Fruit fly (Drosophila melanogaster) whole organism, embryonic: ENCODE data around the gene Tsr1.

Experiments
- Atf-2 ChIP-seq: fragments of 200-800 bp; sonication (Bioruptor generic); optimal IDR thresholded peaks from 2 replicates; lab custom pipeline; 2016; ENCODE audit warnings: missing biosample characterization, missing genetic modification characterization
- CG10431 ChIP-seq: fragments of 200-800 bp; sonication (Bioruptor generic); optimal IDR thresholded peaks from 3 replicates; lab custom pipeline; 2018; ENCODE audit warnings: missing biosample characterization, mild to moderate bottlenecking, missing genetic modification characterization
- CG12299 ChIP-seq: fragments of 200-800 bp; sonication (Bioruptor generic); optimal IDR thresholded peaks from 2 replicates; lab custom pipeline; 2018; ENCODE audit warnings: missing biosample characterization, mild to moderate bottlenecking, missing genetic modification characterization
- CG12391 ChIP-seq: fragments of 200-800 bp; sonication (Bioruptor generic); optimal IDR thresholded peaks from 3 replicates; lab custom pipeline; 2018; ENCODE audit warnings: missing biosample characterization, mild to moderate bottlenecking, missing genetic modification characterization, moderate library complexity
- CG14014 ChIP-seq: fragments of 200-800 bp; sonication (Bioruptor generic); IDR thresholded peaks from 2 replicates; pipeline ENCODE4 v1.3.6; 2022; ENCODE audit warnings: missing biosample characterization, missing genetic modification characterization
- CG15514 ChIP-seq: fragments of 200-800 bp; sonication (Bioruptor generic); optimal IDR thresholded peaks from 3 replicates; lab custom pipeline; 2017; ENCODE audit warnings: missing biosample characterization, missing genetic modification characterization, mild to moderate bottlenecking, moderate library complexity, missing genetic modification reagents
- CG1647 ChIP-seq: fragments of 200-800 bp; sonication (Bioruptor generic); optimal IDR thresholded peaks from 3 replicates; lab custom pipeline; 2016; ENCODE audit warnings: missing biosample characterization, missing genetic modification characterization
- CG16813 ChIP-seq: fragments of 200-800 bp; sonication (Bioruptor generic); IDR thresholded peaks from 3 replicates; pipeline ENCODE4 v1.3.6; 2022; ENCODE audit warnings: missing biosample characterization, missing genetic modification characterization; ENCODE audit not compliant: partially characterized antibody
- CG17612 ChIP-seq: fragments of 200-800 bp; sonication (Bioruptor generic); IDR thresholded peaks from 2 replicates; pipeline ENCODE4 v1.3.6; 2022; ENCODE audit warnings: missing biosample characterization, missing genetic modification characterization
- CG1832 ChIP-seq: fragments of 200-800 bp; sonication (Bioruptor generic); optimal IDR thresholded peaks from 2 replicates; lab custom pipeline; 2017; ENCODE audit warnings: missing biosample characterization, mild to moderate bottlenecking, missing genetic modification characterization, inconsistent platforms
- CG18764 ChIP-seq: fragments of 200-800 bp; sonication (Bioruptor generic); optimal IDR thresholded peaks from 3 replicates; lab custom pipeline; 2016; ENCODE audit warnings: missing biosample characterization, missing genetic modification characterization
- CG2875 ChIP-seq: fragments of 200-800 bp; sonication (Bioruptor generic); optimal IDR thresholded peaks from 2 replicates; lab custom pipeline; 2017; ENCODE audit warnings: missing biosample characterization, mild to moderate bottlenecking, missing genetic modification characterization, missing genetic modification reagents
- CG3163 ChIP-seq: fragments of 200-800 bp; sonication (Bioruptor generic); optimal IDR thresholded peaks from 3 replicates; lab custom pipeline; 2016; ENCODE audit warnings: missing biosample characterization, missing genetic modification characterization
- CG33557 ChIP-seq: fragments of 200-800 bp; sonication (Bioruptor generic); optimal IDR thresholded peaks from 2 replicates; lab custom pipeline; 2019; ENCODE audit warnings: missing biosample characterization, mild to moderate bottlenecking, missing genetic modification characterization, moderate library complexity
- CG3726 ChIP-seq: fragments of 200-800 bp; sonication (Bioruptor generic); IDR thresholded peaks from 3 replicates; pipeline ENCODE4, ENCODE4 v1.3.6; 2022; ENCODE audit warnings: missing biosample characterization, missing genetic modification characterization
- CG4360 ChIP-seq: fragments of 200-800 bp; sonication (Bioruptor generic); IDR thresholded peaks from 2 replicates; pipeline ENCODE4 v1.3.6; 2022; ENCODE audit warnings: missing biosample characterization, missing genetic modification characterization
- CG4854 ChIP-seq: fragments of 200-800 bp; sonication (Bioruptor generic); optimal IDR thresholded peaks from 2 replicates; lab custom pipeline; 2016; ENCODE audit warnings: missing biosample characterization, missing genetic modification characterization, inconsistent platforms
- CG7963 ChIP-seq: fragments of 200-800 bp; sonication (Bioruptor generic); IDR thresholded peaks from 3 replicates; pipeline ENCODE4 v1.3.6; 2022; ENCODE audit warnings: missing biosample characterization, missing genetic modification characterization; ENCODE audit not compliant: partially characterized antibody
- CG8388 ChIP-seq: fragments of 200-800 bp; sonication (Bioruptor generic); optimal IDR thresholded peaks from 2 replicates; lab custom pipeline; 2019; ENCODE audit warnings: missing biosample characterization, mild to moderate bottlenecking, missing genetic modification characterization, moderate library complexity
- Hr3 ChIP-seq: fragments of 200-800 bp; sonication (Bioruptor generic); optimal IDR thresholded peaks from 3 replicates; lab custom pipeline; 2016; ENCODE audit warnings: missing biosample characterization, missing genetic modification characterization
- MBD-R2 ChIP-seq: fragments of 200-800 bp; sonication (Bioruptor generic); IDR thresholded peaks from 2 replicates; pipeline ENCODE4 v1.3.6; 2022; ENCODE audit warnings: missing biosample characterization, missing genetic modification characterization
- Max ChIP-seq: fragments of 200-800 bp; sonication (Bioruptor generic); optimal IDR thresholded peaks from 2 replicates; lab custom pipeline; 2016; ENCODE audit warnings: missing biosample characterization, mild to moderate bottlenecking, missing genetic modification characterization
- Neu2 ChIP-seq: fragments of 200-800 bp; sonication (Bioruptor generic); optimal IDR thresholded peaks from 3 replicates; lab custom pipeline; 2016; ENCODE audit warnings: missing biosample characterization, missing genetic modification characterization, borderline replicate concordance
- Nf-YB ChIP-seq: fragments of 200-800 bp; sonication (Bioruptor generic); optimal IDR thresholded peaks from 3 replicates; lab custom pipeline; 2019; ENCODE audit warnings: missing biosample characterization, mild to moderate bottlenecking, missing genetic modification characterization, moderate library complexity
- Pdp1 ChIP-seq, 2 experiments: fragments of 200-800 bp; sonication (Bioruptor generic); optimal IDR thresholded peaks; 3 replicates each; lab custom pipeline; 2016; ENCODE audit warnings: missing biosample characterization in 2 of 2, missing genetic modification characterization in 2 of 2, mild to moderate bottlenecking in 1 of 2, moderate library complexity in 1 of 2
- Trl ChIP-seq, 3 experiments: fragments of >200 bp in 2 of 3; fragments of 200-800 bp in 1 of 3; sonication (Bioruptor generic) in 1 of 3; optimal IDR thresholded peaks; 2 replicates in 1 of 3; 3 replicates in 2 of 3; lab custom pipeline; 2016 to 2017; ENCODE audit warnings: missing biosample characterization in 1 of 3, missing genetic modification characterization in 1 of 3
- Usf ChIP-seq: fragments of 200-800 bp; sonication (Bioruptor generic); optimal IDR thresholded peaks from 2 replicates; lab custom pipeline; 2017; ENCODE audit warnings: missing genotype, missing biosample characterization, missing genetic modification characterization
- ap ChIP-seq: fragments of 200-800 bp; sonication (Bioruptor generic); IDR thresholded peaks from 2 replicates; pipeline ENCODE4 v1.3.6; 2022; ENCODE audit warnings: missing biosample characterization, missing genetic modification characterization
- cad ChIP-seq: fragments of >200 bp; optimal IDR thresholded peaks from 2 replicates; lab custom pipeline; 2017; ENCODE audit warnings: missing biosample characterization, missing genetic modification characterization
- caup ChIP-seq: fragments of 200-800 bp; sonication (Bioruptor generic); optimal IDR thresholded peaks from 3 replicates; lab custom pipeline; 2017; ENCODE audit warnings: missing biosample characterization, mild to moderate bottlenecking, missing genetic modification characterization, moderate library complexity; ENCODE audit not compliant: severe bottlenecking
- croc ChIP-seq: fragments of 200-800 bp; sonication (Bioruptor generic); conservative IDR thresholded peaks from 3 replicates; pipeline ENCODE4 v1.3.6; 2022; ENCODE audit warnings: missing biosample characterization, missing genetic modification characterization
- eve ChIP-seq, 2 experiments: fragments of >200 bp; optimal IDR thresholded peaks; 2 replicates each; lab custom pipeline; 2017; ENCODE audit warnings: missing biosample characterization in 2 of 2, missing genetic modification characterization in 2 of 2
- fd96Cb ChIP-seq: fragments of 200-800 bp; sonication (Bioruptor generic); optimal IDR thresholded peaks from 2 replicates; lab custom pipeline; 2018; ENCODE audit warnings: missing biosample characterization, mild to moderate bottlenecking, missing genetic modification characterization, moderate library complexity
- ftz-f1 ChIP-seq: fragments of 200-800 bp; sonication (Bioruptor generic); optimal IDR thresholded peaks from 2 replicates; lab custom pipeline; 2016; ENCODE audit warnings: missing biosample characterization, missing genetic modification characterization
- gce ChIP-seq: fragments of 200-800 bp; sonication (Bioruptor generic); IDR thresholded peaks from 3 replicates; pipeline ENCODE4 v1.3.6; 2022; ENCODE audit warnings: missing biosample characterization, missing genetic modification characterization
- gcm2 ChIP-seq: fragments of 200-800 bp; sonication (Bioruptor generic); optimal IDR thresholded peaks from 2 replicates; lab custom pipeline; 2016; ENCODE audit warnings: missing biosample characterization, missing genetic modification characterization
- klu ChIP-seq: fragments of 200-800 bp; sonication (Bioruptor generic); IDR thresholded peaks from 2 replicates; pipeline ENCODE4 v1.3.6; 2022; ENCODE audit warnings: missing biosample characterization, missing genetic modification characterization
- lab ChIP-seq: fragments of 200-800 bp; sonication (Bioruptor generic); optimal IDR thresholded peaks from 3 replicates; lab custom pipeline; 2017; ENCODE audit warnings: missing biosample characterization, missing genetic modification characterization, mild to moderate bottlenecking, moderate library complexity, missing genetic modification reagents
- lilli ChIP-seq: fragments of 200-800 bp; sonication (Bioruptor generic); optimal IDR thresholded peaks from 3 replicates; lab custom pipeline; 2016; ENCODE audit warnings: missing biosample characterization, missing genetic modification characterization
- lov ChIP-seq, 2 experiments: fragments of 200-800 bp in 1 of 2; fragments of >200 bp in 1 of 2; sonication (Bioruptor generic) in 1 of 2; IDR thresholded peaks in 1 of 2; optimal IDR thresholded peaks in 1 of 2; 2 replicates in 1 of 2; 3 replicates in 1 of 2; pipeline versions ENCODE4 v1.3.6 to Lab custom; 2017 to 2022; ENCODE audit warnings: missing biosample characterization in 1 of 2, missing genetic modification characterization in 1 of 2
- luna ChIP-seq: fragments of 200-800 bp; sonication (Bioruptor generic); optimal IDR thresholded peaks from 2 replicates; lab custom pipeline; 2016; ENCODE audit warnings: missing biosample characterization, missing genetic modification characterization
- maf-S ChIP-seq: fragments of 200-800 bp; sonication (Bioruptor generic); optimal IDR thresholded peaks from 2 replicates; lab custom pipeline; 2016; ENCODE audit warnings: missing biosample characterization, missing genetic modification characterization
- pnt ChIP-seq: fragments of 200-800 bp; sonication (Bioruptor generic); optimal IDR thresholded peaks from 3 replicates; lab custom pipeline; 2016; ENCODE audit warnings: missing biosample characterization, missing genetic modification characterization
- sd ChIP-seq: fragments of 200-800 bp; sonication (Bioruptor generic); optimal IDR thresholded peaks from 3 replicates; lab custom pipeline; 2018; ENCODE audit warnings: missing biosample characterization, mild to moderate bottlenecking, missing genetic modification characterization, moderate library complexity
- ttk ChIP-seq: fragments of 200-800 bp; sonication (Bioruptor generic); IDR thresholded peaks from 2 replicates; pipeline ENCODE4 v2.1.2; 2022; ENCODE audit warnings: missing biosample characterization, missing genetic modification characterization
- wor ChIP-seq: fragments of 200-800 bp; sonication (Bioruptor generic); IDR thresholded peaks from 2 replicates; pipeline ENCODE4 v1.3.6; 2022; ENCODE audit warnings: missing biosample characterization, missing genetic modification characterization
- zen ChIP-seq: fragments of 200-800 bp; sonication (Bioruptor generic); optimal IDR thresholded peaks from 3 replicates; lab custom pipeline; 2018; ENCODE audit warnings: missing biosample characterization, mild to moderate bottlenecking, missing genetic modification characterization, moderate library complexity
- zfh2 ChIP-seq: fragments of 200-800 bp; sonication (Bioruptor generic); optimal IDR thresholded peaks from 2 replicates; lab custom pipeline; 2016; ENCODE audit warnings: missing biosample characterization, missing genetic modification characterization

Gene Tsr1

dm6 chr3L:21317416-21318259 is 17.4 kb upstream of the Tsr1 start, which contains the start of gene Pc (continued):
- no peak for TF ChIP-seq wor
- peak; percentile 6 for TF ChIP-seq CG18764
- no peak for TF ChIP-seq CG10431
- no peak for TF ChIP-seq eve (GFP tag; optimal IDR thresholded peaks at IDR 0.05; lab: Kevin White, UChicago)
- TF ChIP-seq Max: peak; percentile 30
- peak; percentile 80 for TF ChIP-seq MBD-R2 (GFP tag; lab: Robert Waterston, UW)
- TF ChIP-seq CG17612 (GFP tag; lab: Robert Waterston, UW): no peak
- no peak for TF ChIP-seq CG8388 (GFP tag; lab: Kevin White, UChicago)
- TF ChIP-seq Usf (GFP tag; lab: Kevin White, UChicago): no peak
- TF ChIP-seq CG12391: no peak
- TF ChIP-seq CG16813 (GFP tag; lab: Robert Waterston, UW): peak; percentile 88
- TF ChIP-seq lilli (GFP tag; lab: Kevin White, UChicago): peak; percentile 3
- TF ChIP-seq luna (GFP tag; lab: Kevin White, UChicago): no peak
- no peak for TF ChIP-seq Trl (optimal IDR thresholded peaks at IDR 0.05; lab: Kevin White, UChicago)
- peak; percentile 13 for TF ChIP-seq Trl (GFP tag; optimal IDR thresholded peaks at IDR 0.05; lab: Kevin White, UChicago)
- no peak for TF ChIP-seq caup (GFP tag; lab: Kevin White, UChicago)
- TF ChIP-seq CG4854 (GFP tag; lab: Kevin White, UChicago): peak; percentile 25
- TF ChIP-seq pnt (GFP tag; lab: Kevin White, UChicago): no peak
- TF ChIP-seq CG2875 (GFP tag; lab: Kevin White, UChicago): no peak
- no peak for TF ChIP-seq gce (GFP tag; lab: Robert Waterston, UW)
- no peak for TF ChIP-seq klu
- no peak for TF ChIP-seq CG1832
- TF ChIP-seq CG7963 (GFP tag; lab: Robert Waterston, UW): peak; percentile 78
- no peak for TF ChIP-seq sd (tag; lab: Kevin White, UChicago)
- TF ChIP-seq ftz-f1 (GFP tag; lab: Kevin White, UChicago): peak; percentile 25
- TF ChIP-seq Hr3 (GFP tag; lab: Kevin White, UChicago): no peak
- TF ChIP-seq lab (GFP tag; lab: Kevin White, UChicago): no peak
- no peak for TF ChIP-seq CG14014 (GFP tag; lab: Robert Waterston, UW)
- no peak for TF ChIP-seq Nf-YB (GFP tag; lab: Kevin White, UChicago)
- TF ChIP-seq ap: no peak
- TF ChIP-seq maf-S (GFP tag; lab: Kevin White, UChicago): no peak
- TF ChIP-seq Neu2 (GFP tag; lab: Kevin White, UChicago): no peak
- no peak for TF ChIP-seq CG4360 (GFP tag; lab: Robert Waterston, UW)
- peak; percentile 0 for TF ChIP-seq zfh2 (GFP tag; lab: Kevin White, UChicago)
- no peak for TF ChIP-seq CG12299
- no peak for TF ChIP-seq Pdp1 (GFP tag; optimal IDR thresholded peaks at IDR 0.05; lab: Kevin White, UChicago)
- no peak for TF ChIP-seq ttk (GFP tag; lab: Robert Waterston, UW)
- no peak for TF ChIP-seq CG3726 (GFP tag; lab: Robert Waterston, UW)
- peak; percentile 40 for TF ChIP-seq cad
- TF ChIP-seq lov (optimal IDR thresholded peaks at IDR 0.05; lab: Kevin White, UChicago): no peak
- no peak for TF ChIP-seq lov (GFP tag; IDR thresholded peaks at IDR 0.05; lab: Robert Waterston, UW)
- TF ChIP-seq croc (GFP tag; lab: Robert Waterston, UW): no peak
- TF ChIP-seq CG3163 (GFP tag; lab: Kevin White, UChicago): no peak
- TF ChIP-seq CG15514 (GFP tag; lab: Kevin White, UChicago): peak; percentile 91
- TF ChIP-seq gcm2 (GFP tag; lab: Kevin White, UChicago): no peak
- no peak for TF ChIP-seq fd96Cb
- TF ChIP-seq zen (tag; lab: Kevin White, UChicago): peak; percentile 78
- TF ChIP-seq Atf-2 (GFP tag; lab: Kevin White, UChicago): no peak
- TF ChIP-seq CG1647 (GFP tag; lab: Kevin White, UChicago): no peak
- TF ChIP-seq CG33557 (GFP tag; lab: Kevin White, UChicago): no peak
